Fruit fly (Drosophila melanogaster) whole organism, pupa: ENCODE data around the gene Rai1.

Experiments
- CG32121 ChIP-seq: fragments of 200-800 bp; sonication (Bioruptor generic); IDR thresholded peaks from 2 replicates; pipeline ENCODE4 v1.3.6; 2022; ENCODE audit warnings: missing biosample characterization, missing genetic modification characterization
- CG4496 ChIP-seq: fragments of 200-800 bp; sonication (Bioruptor generic); IDR thresholded peaks from 3 replicates; pipeline ENCODE4 v1.3.6; 2022; ENCODE audit warnings: missing biosample characterization, missing genetic modification characterization
- EcR ChIP-seq: fragments of 200-800 bp; sonication (Bioruptor generic); optimal IDR thresholded peaks from 3 replicates; lab custom pipeline; 2019; ENCODE audit warnings: missing biosample characterization, missing genetic modification characterization, mild to moderate bottlenecking, moderate library complexity, missing genetic modification reagents
- Snoo ChIP-seq: fragments of 200-800 bp; sonication (Bioruptor generic); optimal IDR thresholded peaks from 3 replicates; lab custom pipeline; 2017; ENCODE audit warnings: missing biosample characterization, mild to moderate bottlenecking, missing genetic modification characterization, inconsistent platforms
- fd96Ca ChIP-seq: fragments of 200-800 bp; sonication (Bioruptor generic); IDR thresholded peaks from 3 replicates; pipeline ENCODE4 v1.3.6; 2022; ENCODE audit warnings: missing biosample characterization, missing genetic modification characterization

DNA sequence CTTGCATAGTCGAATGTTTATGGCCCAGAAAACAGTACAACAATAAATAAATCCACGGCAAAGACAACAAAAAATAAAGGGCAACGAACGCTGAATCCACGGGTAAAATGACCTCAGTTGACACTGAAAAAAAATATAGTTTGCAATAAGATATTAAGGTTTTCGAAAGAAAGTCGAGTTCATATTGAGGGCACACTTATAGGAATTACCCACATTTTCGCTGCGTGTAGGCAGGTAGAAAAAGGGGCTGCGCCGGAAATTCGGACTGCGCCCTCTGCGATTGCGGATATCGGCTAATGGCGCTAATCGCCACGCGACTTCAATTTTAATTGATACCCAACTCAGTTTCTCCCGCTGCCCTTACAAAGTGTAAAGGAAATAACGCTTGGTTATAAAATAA, 5.5 kb upstream of the Rai1 start:
- TF ChIP-seq fd96Ca (GFP tag; lab: Robert Waterston, UW) (no peak), Snoo (tag; lab: Kevin White, UChicago) (no peak), CG4496 (GFP tag; lab: Robert Waterston, UW) (no peak), EcR (GFP tag; lab: Kevin White, UChicago) (no peak), CG32121 (no peak)
